Worm (Caenorhabditis elegans): ENCODE data around the gene aff-1.

- TF ChIP-seq let-526 (GFP tag; IDR thresholded peaks at IDR 0.05) = no peak
- TF ChIP-seq nfya-1 (tag; optimal IDR thresholded peaks at IDR 0.05; ENCODE audit: borderline replicate concordance, insufficient read depth) = no peak
- no peak for TF ChIP-seq C17E4.6 (GFP tag; IDR thresholded peaks at IDR 0.05)
- TF ChIP-seq repo-1 (tag; optimal IDR thresholded peaks at IDR 0.05) = no peak
- TF ChIP-seq madf-6 (GFP tag; IDR thresholded peaks at IDR 0.05) = no peak
- no peak for TF ChIP-seq ZK185.1 (tag; optimal IDR thresholded peaks at IDR 0.05; ENCODE audit: poor library complexity, severe bottlenecking)
- no peak for TF ChIP-seq dpl-1 (GFP tag; optimal IDR thresholded peaks at IDR 0.05)
These were observed 19.1 kb downstream of the aff-1 start for ce11 chrII:6844227-6845005.
